Worm (Caenorhabditis elegans) whole organism, L4 larva: ENCODE measurements around the gene rpl-21.

Experiments
- F10B5.3 ChIP-seq: sonication (generic microtip); optimal IDR thresholded peaks from 2 replicates; lab custom pipeline; 2016; ENCODE audit warnings: mild to moderate bottlenecking, missing genetic modification characterization, missing compliant biosample characterization
- F37D6.2 ChIP-seq: sonication (generic microtip); optimal IDR thresholded peaks from 2 replicates; lab custom pipeline; 2016; ENCODE audit warnings: mild to moderate bottlenecking, missing genetic modification characterization, missing compliant biosample characterization
- F44E2.7 ChIP-seq: fragments of 200-800 bp; sonication (Bioruptor generic); IDR thresholded peaks from 2 replicates; pipeline ENCODE4 v2.1.2; 2022; ENCODE audit warnings: missing genetic modification characterization, missing compliant biosample characterization
- T26A8.4 ChIP-seq: fragments of 200-800 bp; sonication (Bioruptor generic); IDR thresholded peaks from 2 replicates; pipeline ENCODE4 v1.3.6; 2022; ENCODE audit warnings: missing genetic modification characterization, missing compliant biosample characterization
- aha-1 ChIP-seq: fragments of 150-350 bp; peaks from one replicate; lab custom pipeline; 2014; ENCODE audit warnings: missing biosample characterization, missing genetic modification characterization
- aly-2 ChIP-seq: sonication (generic microtip); optimal IDR thresholded peaks from 2 replicates; lab custom pipeline; 2018; ENCODE audit warnings: missing biosample characterization, missing genetic modification characterization
- ama-1 ChIP-seq: fragments of 150-350 bp; optimal IDR thresholded peaks from 2 replicates; lab custom pipeline; 2014; ENCODE audit warnings: inconsistent platforms, mixed read lengths
- arid-1 ChIP-seq: fragments of 200-800 bp; sonication (Bioruptor generic); conservative IDR thresholded peaks from 2 replicates; pipeline ENCODE4 v1.3.6; 2022; ENCODE audit warnings: missing genetic modification reagents, missing genetic modification characterization, missing compliant biosample characterization
- attf-4 ChIP-seq: sonication (generic microtip); optimal IDR thresholded peaks from 3 replicates; lab custom pipeline; 2017; ENCODE audit warnings: missing biosample characterization, missing genetic modification characterization
- ceh-28 ChIP-seq: fragments of 150-350 bp; optimal IDR thresholded peaks from 2 replicates; lab custom pipeline; 2014; ENCODE audit warnings: missing biosample characterization, missing genetic modification reagents, missing genetic modification characterization
- ceh-32 ChIP-seq: sonication (generic microtip); optimal IDR thresholded peaks from 2 replicates; lab custom pipeline; 2016; ENCODE audit warnings: mild to moderate bottlenecking, missing genetic modification characterization, missing compliant biosample characterization; ENCODE audit not compliant: poor library complexity
- dmd-6 ChIP-seq: fragments of 200-800 bp; sonication (Bioruptor generic); IDR thresholded peaks from 2 replicates; pipeline ENCODE4 v1.3.6; 2022; ENCODE audit warnings: missing genetic modification reagents, missing genetic modification characterization, missing compliant biosample characterization
- duxl-1 ChIP-seq: sonication (generic microtip); optimal IDR thresholded peaks from 2 replicates; lab custom pipeline; 2016; ENCODE audit warnings: mild to moderate bottlenecking, missing genetic modification characterization, moderate library complexity, missing compliant biosample characterization; ENCODE audit not compliant: poor library complexity
- egl-43 ChIP-seq: fragments of 200-800 bp; sonication (Bioruptor generic); IDR thresholded peaks from 2 replicates; pipeline ENCODE4 v1.3.6; 2022; ENCODE audit warnings: missing genetic modification reagents, missing genetic modification characterization, missing compliant biosample characterization
- hmg-1.1 ChIP-seq: fragments of 200-800 bp; sonication (Bioruptor generic); IDR thresholded peaks from 2 replicates; pipeline ENCODE4 v1.3.6; 2022; ENCODE audit warnings: missing genetic modification reagents, missing genetic modification characterization, missing compliant biosample characterization
- lim-7 ChIP-seq: fragments of 200-800 bp; sonication (Bioruptor generic); IDR thresholded peaks from 2 replicates; pipeline ENCODE4 v1.3.6; 2022; ENCODE audit warnings: missing genetic modification characterization, missing compliant biosample characterization
- madf-5 ChIP-seq, 2 experiments: fragments of 200-800 bp; sonication (Bioruptor generic); IDR thresholded peaks; 2 replicates each; pipeline ENCODE4 v1.3.6; 2022; ENCODE audit warnings: missing compliant biosample characterization in 2 of 2, missing genetic modification characterization in 2 of 2
- madf-9 ChIP-seq: fragments of 200-800 bp; sonication (Bioruptor generic); conservative IDR thresholded peaks from 2 replicates; pipeline ENCODE4 v1.3.6; 2022; ENCODE audit warnings: missing genetic modification reagents, missing genetic modification characterization, missing compliant biosample characterization
- mdl-1 ChIP-seq, 2 experiments: fragments of 150-350 bp in 1 of 2; sonication (generic microtip) in 1 of 2; optimal IDR thresholded peaks; 2 replicates each; lab custom pipeline; 2014 to 2017; ENCODE audit warnings: missing biosample characterization in 2 of 2, missing genetic modification characterization in 2 of 2
- mdt-29 ChIP-seq: fragments of 200-800 bp; sonication (Bioruptor generic); IDR thresholded peaks from 2 replicates; pipeline ENCODE4 v1.3.6; 2022; ENCODE audit warnings: missing genetic modification reagents, missing genetic modification characterization, missing compliant biosample characterization
- mes-2 ChIP-seq: sonication (generic microtip); optimal IDR thresholded peaks from 2 replicates; lab custom pipeline; 2016; ENCODE audit warnings: missing genotype, mild to moderate bottlenecking, missing genetic modification characterization, missing compliant biosample characterization; ENCODE audit not compliant: poor library complexity, severe bottlenecking
- mxl-2 ChIP-seq: fragments of 200-800 bp; sonication (Bioruptor generic); conservative IDR thresholded peaks from 2 replicates; pipeline ENCODE4 v1.3.6; 2022; ENCODE audit warnings: missing genetic modification reagents, missing genetic modification characterization, missing compliant biosample characterization
- nhr-102 ChIP-seq: sonication (generic microtip); optimal IDR thresholded peaks from 2 replicates; lab custom pipeline; 2016; ENCODE audit warnings: mild to moderate bottlenecking, missing genetic modification characterization, moderate library complexity, missing compliant biosample characterization
- nhr-25 ChIP-seq: sonication (generic microtip); optimal IDR thresholded peaks from 2 replicates; lab custom pipeline; 2017; ENCODE audit warnings: missing genetic modification characterization, mild to moderate bottlenecking, missing compliant biosample characterization, antibody characterized with exemption, moderate library complexity, borderline replicate concordance; ENCODE audit not compliant: insufficient read depth
- nhr-42 ChIP-seq: fragments of 200-800 bp; sonication (Bioruptor generic); IDR thresholded peaks from 2 replicates; pipeline ENCODE4 v1.3.6; 2022; ENCODE audit warnings: missing genetic modification characterization, missing compliant biosample characterization
- nhr-76 ChIP-seq: fragments of 150-350 bp; optimal IDR thresholded peaks from 2 replicates; lab custom pipeline; 2014; ENCODE audit warnings: missing biosample characterization, missing genetic modification characterization
- pqm-1 ChIP-seq: sonication (generic microtip); optimal IDR thresholded peaks from 2 replicates; lab custom pipeline; 2017; ENCODE audit warnings: missing biosample characterization, missing genetic modification characterization
- saeg-2 ChIP-seq: fragments of 200-800 bp; sonication (Bioruptor generic); IDR thresholded peaks from 2 replicates; pipeline ENCODE4 v1.3.6; 2022; ENCODE audit warnings: missing genetic modification reagents, missing genetic modification characterization, missing compliant biosample characterization
- set-16 ChIP-seq: fragments of 200-800 bp; sonication (Bioruptor generic); IDR thresholded peaks from 2 replicates; pipeline ENCODE4 v1.3.6; 2022; ENCODE audit warnings: missing genetic modification reagents, missing genetic modification characterization, missing compliant biosample characterization
- skn-1 ChIP-seq: fragments of 150-350 bp; optimal IDR thresholded peaks from 2 replicates; lab custom pipeline; 2014; ENCODE audit warnings: missing biosample characterization, missing genetic modification characterization
- snpc-1.2 ChIP-seq: fragments of 200-800 bp; sonication (Bioruptor generic); IDR thresholded peaks from 2 replicates; pipeline ENCODE4 v1.3.6; 2022; ENCODE audit warnings: missing genetic modification reagents, missing genetic modification characterization, missing compliant biosample characterization
- spr-1 ChIP-seq: sonication (generic microtip); optimal IDR thresholded peaks from 2 replicates; lab custom pipeline; 2016; ENCODE audit warnings: mild to moderate bottlenecking, missing genetic modification characterization, missing compliant biosample characterization
- unc-130 ChIP-seq: sonication (generic microtip); optimal IDR thresholded peaks from 2 replicates; lab custom pipeline; 2016; ENCODE audit warnings: missing genetic modification reagents, missing genetic modification characterization, missing compliant biosample characterization
- unc-39 ChIP-seq: sonication (generic microtip); optimal IDR thresholded peaks from 2 replicates; lab custom pipeline; 2017; ENCODE audit warnings: missing biosample characterization, missing genetic modification characterization
- unc-62 ChIP-seq, 3 experiments: fragments of 150-350 bp in 1 of 3; sonication (generic microtip); optimal IDR thresholded peaks in 2 of 3; peaks in 1 of 3; 1 replicate in 1 of 3; 2 replicates in 2 of 3; lab custom pipeline; 2014 to 2017; ENCODE audit warnings: missing biosample characterization in 3 of 3, missing genetic modification characterization in 3 of 3, missing genetic modification reagents in 3 of 3, missing genotype in 1 of 3
- vab-7 ChIP-seq: fragments of 200-800 bp; sonication (Bioruptor generic); IDR thresholded peaks from 2 replicates; pipeline ENCODE4 v1.3.6; 2022; ENCODE audit warnings: missing genetic modification reagents, missing genetic modification characterization, missing compliant biosample characterization
- zag-1 ChIP-seq: fragments of 150-350 bp; optimal IDR thresholded peaks from 2 replicates; lab custom pipeline; 2014; ENCODE audit warnings: missing biosample characterization, missing genetic modification characterization
- zfp-3 ChIP-seq: fragments of 200-800 bp; sonication (Bioruptor generic); conservative IDR thresholded peaks from 2 replicates; pipeline ENCODE4 v1.3.6; 2022; ENCODE audit warnings: missing genetic modification reagents, missing genetic modification characterization, missing compliant biosample characterization
- zip-2 ChIP-seq: fragments of 150-350 bp; optimal IDR thresholded peaks from 2 replicates; lab custom pipeline; 2014; ENCODE audit warnings: missing biosample characterization, missing genetic modification characterization
- ztf-11 ChIP-seq: fragments of 150-350 bp; optimal IDR thresholded peaks from 2 replicates; lab custom pipeline; 2014; ENCODE audit warnings: missing biosample characterization, missing genetic modification characterization

The rpl-21 gene

ce11 chrIII:8121132-8121531, 8.9 kb downstream of the rpl-21 start, which contains the start of gene gei-8:
Gene gei-8 (minus strand): TSS chrIII:8121232.
- TF ChIP-seq F10B5.3 (tag; lab: Kevin White, UChicago): no peak
- TF ChIP-seq unc-62 (GFP tag; optimal IDR thresholded peaks at IDR 0.05 in 1 of 2; lab: Kevin White, UChicago): peak in 1 of 2 experiments; percentile 17
- no peak for TF ChIP-seq unc-62 (tag; optimal IDR thresholded peaks at IDR 0.05; lab: Kevin White, UChicago)

- peak; percentile 83 for TF ChIP-seq set-16 (GFP tag; lab: Robert Waterston, UW)
- no peak for TF ChIP-seq unc-130 (GFP tag; lab: Kevin White, UChicago)
Observed at ce11 chrIII:8117155-8117554, 12.9 kb downstream of the rpl-21 start.

ce11 chrIII:8115877-8116276, 14.2 kb downstream of the rpl-21 start:
- no peak for TF ChIP-seq nhr-76 (tag; lab: Kevin White, UChicago)
- TF ChIP-seq set-16 (GFP tag; lab: Robert Waterston, UW): peak; percentile 59
- TF ChIP-seq nhr-102: no peak
- TF ChIP-seq F37D6.2 (tag; lab: Kevin White, UChicago): no peak
- no peak for TF ChIP-seq pqm-1 (tag; lab: Kevin White, UChicago)
- 0 out of 2 replicates have a peak, but pooled peaks have one; percentile 36 for TF ChIP-seq lim-7 (GFP tag; lab: Robert Waterston, UW)
- 0 out of 4 replicates have a peak, but pooled peaks of 1 of the 2 experiments have one; percentile 27 for TF ChIP-seq madf-5 (GFP tag; IDR thresholded peaks at IDR 0.05; lab: Robert Waterston, UW)
- no peak for TF ChIP-seq spr-1 (tag; lab: Kevin White, UChicago)

- no peak for TF ChIP-seq mes-2 (tag; lab: Kevin White, UChicago)
- peak; percentile 63 for TF ChIP-seq aha-1 (tag; lab: Kevin White, UChicago)
- peak in 1 of 2 experiments; percentile 52 for TF ChIP-seq unc-62 (GFP tag; optimal IDR thresholded peaks at IDR 0.05 in 1 of 2; lab: Kevin White, UChicago)
- TF ChIP-seq unc-62 (tag; optimal IDR thresholded peaks at IDR 0.05; lab: Kevin White, UChicago): no peak
- TF ChIP-seq F37D6.2 (tag; lab: Kevin White, UChicago): no peak
Observed at ce11 chrIII:8111347-8111746, 18.7 kb downstream of the rpl-21 start.

- TF ChIP-seq zfp-3 (GFP tag; lab: Robert Waterston, UW) (0 out of 2 replicates have a peak, but pooled peaks have one; percentile 40), F44E2.7 (GFP tag; lab: Robert Waterston, UW) (peak; percentile 80; the same call in 1 of the 2 replicates), snpc-1.2 (GFP tag; lab: Robert Waterston, UW) (peak; percentile 69; the same call in 1 of the 2 replicates), ztf-11 (no peak), nhr-25 (tag; lab: Kevin White, UChicago) (no peak), unc-62 (GFP tag; optimal IDR thresholded peaks at IDR 0.05 in 1 of 2; lab: Kevin White, UChicago) (no peak), unc-62 (tag; optimal IDR thresholded peaks at IDR 0.05; lab: Kevin White, UChicago) (no peak), pqm-1 (tag; lab: Kevin White, UChicago) (no peak), aly-2 (no peak), attf-4 (tag; lab: Kevin White, UChicago) (no peak), unc-39 (tag; lab: Kevin White, UChicago) (no peak), mdt-29 (GFP tag; lab: Robert Waterston, UW) (peak; percentile 68; the same call in 1 of the 2 replicates), zag-1 (tag; lab: Kevin White, UChicago) (no peak), ama-1 (lab: Kevin White, UChicago) (no peak), vab-7 (GFP tag; lab: Robert Waterston, UW) (peak; percentile 79), T26A8.4 (GFP tag; lab: Robert Waterston, UW) (peak; percentile 76), egl-43 (GFP tag; lab: Robert Waterston, UW) (peak; percentile 96), arid-1 (GFP tag; lab: Robert Waterston, UW) (peak; percentile 87; the same call in 1 of the 2 replicates), skn-1 (tag; lab: Kevin White, UChicago) (no peak), hmg-1.1 (GFP tag; lab: Robert Waterston, UW) (peak; percentile 94), saeg-2 (GFP tag; lab: Robert Waterston, UW) (no peak), ceh-28 (tag; lab: Kevin White, UChicago) (no peak), ceh-32 (no peak), zip-2 (tag; lab: Kevin White, UChicago) (no peak), spr-1 (tag; lab: Kevin White, UChicago) (peak; percentile 51), aha-1 (tag; lab: Kevin White, UChicago) (peak; percentile 95), mxl-2 (GFP tag; lab: Robert Waterston, UW) (0 out of 2 replicates have a peak, but pooled peaks have one; percentile 56), duxl-1 (tag; lab: Kevin White, UChicago) (peak; percentile 82), madf-9 (GFP tag; lab: Robert Waterston, UW) (peak; percentile 71), dmd-6 (GFP tag; lab: Robert Waterston, UW) (peak; percentile 74), mdl-1 (tag; optimal IDR thresholded peaks at IDR 0.05; lab: Kevin White, UChicago) (peak in 1 of 2 experiments; percentile 39), nhr-42 (GFP tag; lab: Robert Waterston, UW) (peak; percentile 71)
Observed at ce11 chrIII:8109459-8110057, 20.5 kb downstream of the rpl-21 start.
